Worm (Caenorhabditis elegans) whole organism, L4 larva: ENCODE measurements around the gene klc-2.

Source experiments
- aly-2 ChIP-seq: sonication (generic microtip); optimal IDR thresholded peaks from 2 replicates; lab custom pipeline; 2018; ENCODE audit warnings: missing biosample characterization, missing genetic modification characterization
- ama-1 ChIP-seq: fragments of 150-350 bp; optimal IDR thresholded peaks from 2 replicates; lab custom pipeline; 2014; ENCODE audit warnings: inconsistent platforms, mixed read lengths
- attf-4 ChIP-seq: sonication (generic microtip); optimal IDR thresholded peaks from 3 replicates; lab custom pipeline; 2017; ENCODE audit warnings: missing biosample characterization, missing genetic modification characterization
- ceh-44 ChIP-seq: fragments of 200-800 bp; sonication (Bioruptor generic); IDR thresholded peaks from 2 replicates; pipeline ENCODE4 v1.3.6; 2022; ENCODE audit warnings: missing genetic modification reagents, missing genetic modification characterization, missing compliant biosample characterization
- ceh-82 ChIP-seq: sonication (generic microtip); optimal IDR thresholded peaks from 2 replicates; lab custom pipeline; 2017; ENCODE audit warnings: missing biosample characterization, missing genetic modification characterization
- dve-1 ChIP-seq: sonication (generic microtip); optimal IDR thresholded peaks from 2 replicates; lab custom pipeline; 2017; ENCODE audit warnings: antibody characterized with exemption, mild to moderate bottlenecking, missing genetic modification characterization, missing compliant biosample characterization; ENCODE audit not compliant: insufficient read depth
- jun-1 ChIP-seq: fragments of 150-350 bp; optimal IDR thresholded peaks from 2 replicates; lab custom pipeline; 2014; ENCODE audit warnings: missing biosample characterization, missing genetic modification reagents, missing genetic modification characterization
- mep-1 ChIP-seq: fragments of 150-350 bp; sonication (generic microtip); optimal IDR thresholded peaks from 3 replicates; lab custom pipeline; 2014; ENCODE audit warnings: missing biosample characterization, missing genetic modification characterization
- nhr-237 ChIP-seq: sonication (generic microtip); optimal IDR thresholded peaks from 2 replicates; lab custom pipeline; 2017; ENCODE audit warnings: missing biosample characterization, missing genetic modification characterization
- rbr-2 ChIP-seq: sonication (generic microtip); optimal IDR thresholded peaks from 2 replicates; lab custom pipeline; 2016; ENCODE audit warnings: missing genotype, missing genetic modification characterization, missing compliant biosample characterization
- snpc-4 ChIP-seq: fragments of 150-350 bp; optimal IDR thresholded peaks from 2 replicates; lab custom pipeline; 2014; ENCODE audit warnings: missing biosample characterization, missing genetic modification characterization
- spr-3 ChIP-seq: fragments of 200-800 bp; sonication (Bioruptor generic); optimal IDR thresholded peaks from 2 replicates; lab custom pipeline; 2018; ENCODE audit warnings: mild to moderate bottlenecking, missing genetic modification characterization, missing compliant biosample characterization
- zip-11 ChIP-seq: fragments of 200-800 bp; sonication (Bioruptor generic); IDR thresholded peaks from 2 replicates; pipeline ENCODE4 v1.3.6; 2022; ENCODE audit warnings: missing genetic modification characterization, missing compliant biosample characterization

DNA sequence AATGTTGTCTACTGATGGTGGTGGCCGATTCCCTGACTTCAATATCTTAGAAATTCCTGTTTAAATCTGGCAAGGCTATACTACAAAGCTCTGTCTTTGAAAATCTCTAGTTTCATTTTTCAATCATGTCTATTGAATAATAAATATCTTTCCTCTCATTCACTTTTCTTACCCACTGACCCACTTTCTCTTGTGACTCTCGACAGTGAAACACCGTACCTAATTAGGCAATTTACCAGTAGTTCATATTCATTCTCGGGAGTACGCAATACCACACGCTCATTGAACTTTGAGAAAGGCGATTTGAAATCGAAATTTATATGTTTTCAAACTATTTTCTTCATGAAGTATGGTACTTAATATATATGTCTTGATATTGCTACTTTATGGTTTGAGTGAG, 3.6 kb upstream of the klc-2 start, which contains the start of gene CD4.11:
- TF ChIP-seq attf-4 (no peak), ceh-82 (tag; lab: Kevin White, UChicago) (no peak), jun-1 (tag; lab: Kevin White, UChicago) (no peak), snpc-4 (no peak), ama-1 (lab: Kevin White, UChicago) (no peak), aly-2 (tag; lab: Kevin White, UChicago) (no peak), dve-1 (tag; lab: Kevin White, UChicago) (no peak), spr-3 (GFP tag; lab: Kevin White, UChicago) (no peak), nhr-237 (tag; lab: Kevin White, UChicago) (no peak), ceh-44 (GFP tag; lab: Robert Waterston, UW) (no peak), mep-1 (tag; lab: Kevin White, UChicago) (no peak), rbr-2 (tag; lab: Kevin White, UChicago) (no peak), zip-11 (GFP tag; lab: Robert Waterston, UW) (no peak)
